Worm (Caenorhabditis elegans): Measurements from ENCODE around the gene F17A2.16.
A peak's percentile ranks its signal among the peaks of the same experiment; 100 is the strongest.

Gene F17A2.16

DNA sequence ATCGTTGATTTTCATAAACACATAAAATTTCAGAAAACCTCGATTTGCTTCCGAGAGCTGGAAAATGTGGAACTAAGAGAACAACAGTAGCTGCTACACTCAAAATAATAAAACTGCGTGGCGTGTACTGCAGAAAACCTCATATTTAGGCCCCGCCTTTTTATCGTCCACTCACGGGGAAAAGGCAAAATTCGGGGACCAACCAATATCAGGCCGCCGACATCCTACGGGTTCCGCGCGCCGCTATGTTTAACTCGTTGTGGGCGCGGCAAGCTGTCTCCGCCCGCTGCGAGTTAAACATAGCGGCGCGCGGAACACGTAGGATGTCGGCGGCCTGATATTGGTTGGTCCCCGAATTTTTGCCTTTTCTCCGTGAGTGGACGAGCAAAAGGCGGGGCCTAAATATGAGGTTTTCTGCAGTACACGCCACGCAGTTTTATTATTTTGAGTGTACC is at the start of gene F17A2.16:
Gene F17A2.16 (plus strand): TSS at position 405 of the 455 bp plus-strand sequence.
- peak; percentile 86 for TF ChIP-seq attf-6 (GFP tag; IDR thresholded peaks at IDR 0.05)

DNA sequence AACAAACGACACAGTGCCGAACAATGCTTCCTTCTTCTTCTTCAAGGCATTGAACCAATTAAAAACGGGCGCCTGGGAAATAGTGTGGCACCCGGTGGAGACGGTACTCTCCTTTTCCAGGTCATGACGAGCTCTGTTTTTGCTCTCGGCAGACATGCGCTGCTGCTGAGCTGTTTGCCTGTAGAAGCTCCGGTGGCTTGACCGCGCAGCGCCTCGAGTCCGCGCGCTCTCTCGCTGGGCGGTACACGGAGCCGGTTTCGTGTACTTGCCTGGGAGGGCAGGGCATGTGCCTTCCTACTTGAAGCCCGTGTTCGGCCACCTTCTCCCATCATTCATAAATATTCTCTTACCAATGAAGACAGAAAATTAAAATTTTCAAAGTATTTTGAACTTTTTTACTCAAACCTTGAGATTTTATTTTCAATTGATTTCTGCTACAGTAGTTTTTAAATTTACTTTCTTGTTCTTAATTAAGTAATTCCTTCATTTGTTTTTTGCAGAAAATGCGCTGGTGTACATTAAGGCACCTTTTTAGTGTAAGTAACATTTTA is 47.8 kb upstream of the F17A2.16 start, which contains the start of gene E01G6.1:
Gene E01G6.1 (plus strand): TSS at position 501 of the 551 bp plus-strand sequence.
- TF ChIP-seq pha-4 (tag; optimal IDR thresholded peaks at IDR 0.05) = no peak
- TF ChIP-seq B0261.1 (tag; optimal IDR thresholded peaks at IDR 0.05) = no peak
- peak; percentile 91 for TF ChIP-seq zfh-2 (GFP tag; conservative IDR thresholded peaks at IDR 0.05)
- TF ChIP-seq ceh-91 (GFP tag; IDR thresholded peaks at IDR 0.05) = no peak
- no peak for TF ChIP-seq hrde-1 (tag; optimal IDR thresholded peaks at IDR 0.05; ENCODE audit: borderline replicate concordance)
- no peak for TF ChIP-seq rec-8 (tag; optimal IDR thresholded peaks at IDR 0.05)
- no peak for TF ChIP-seq T26A5.8 (tag; optimal IDR thresholded peaks at IDR 0.05)
- no peak for TF ChIP-seq F23B12.7 (tag; optimal IDR thresholded peaks at IDR 0.05; ENCODE audit: insufficient read depth)
- TF ChIP-seq unc-130 (GFP tag; optimal IDR thresholded peaks at IDR 0.05) = no peak
- no peak for TF ChIP-seq lir-1 (GFP tag; conservative IDR thresholded peaks at IDR 0.05)
- TF ChIP-seq lin-35 (GFP tag; optimal IDR thresholded peaks at IDR 0.05) = no peak
- no peak for TF ChIP-seq sptf-2 (GFP tag; optimal IDR thresholded peaks at IDR 0.05)
- TF ChIP-seq snpc-4 (GFP tag; optimal IDR thresholded peaks at IDR 0.05) = no peak
- no peak for TF ChIP-seq snpc-4 (tag; optimal IDR thresholded peaks at IDR 0.05)
- no peak for TF ChIP-seq tbx-9 (tag; optimal IDR thresholded peaks at IDR 0.05; ENCODE audit: borderline replicate concordance)
- no peak for TF ChIP-seq bed-2 (GFP tag; IDR thresholded peaks at IDR 0.05)
- no peak for TF ChIP-seq ZK185.1 (tag; optimal IDR thresholded peaks at IDR 0.05; ENCODE audit: poor library complexity, severe bottlenecking)
- TF ChIP-seq egrh-3 (GFP tag; IDR thresholded peaks at IDR 0.05) = peak; percentile 62; the same call in 1 of the 2 replicates

DNA sequence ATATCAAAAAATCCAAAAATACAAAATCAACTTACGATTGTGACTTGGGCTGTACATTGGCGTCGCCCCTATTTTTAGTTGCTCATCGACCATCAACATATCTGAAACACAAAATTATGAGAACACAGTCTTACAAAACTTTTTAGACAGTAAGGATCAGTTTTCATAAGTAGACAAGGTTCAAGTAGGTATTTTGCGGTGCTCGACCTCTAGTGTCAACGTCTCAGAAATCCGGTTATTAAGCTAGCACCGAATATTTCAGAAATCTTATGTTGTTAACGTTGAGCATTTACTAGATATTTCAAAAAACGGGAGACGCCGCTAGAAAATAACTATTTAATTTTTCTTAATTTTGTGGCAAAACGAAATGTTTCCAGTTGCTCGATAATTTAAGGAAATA is 37.4 kb upstream of the F17A2.16 start, which contains the start of gene otpl-8:
Gene otpl-8 (minus strand): TSS at position 101 of the 400 bp plus-strand sequence.
- TF ChIP-seq tbx-9 (tag; optimal IDR thresholded peaks at IDR 0.05; ENCODE audit: borderline replicate concordance) (no peak), Y95B8A.8 (GFP tag; IDR thresholded peaks at IDR 0.05) (no peak), hsf-1 (GFP tag; IDR thresholded peaks at IDR 0.05) (no peak), ZK185.1 (tag; optimal IDR thresholded peaks at IDR 0.05; ENCODE audit: poor library complexity, severe bottlenecking) (no peak), egl-18 (GFP tag; IDR thresholded peaks at IDR 0.05) (no peak), bed-1 (GFP tag; IDR thresholded peaks at IDR 0.05) (no peak), lsy-27 (tag; optimal IDR thresholded peaks at IDR 0.05; ENCODE audit: borderline replicate concordance, insufficient read depth) (no peak), ceh-79 (tag; optimal IDR thresholded peaks at IDR 0.05) (no peak), dpl-1 (GFP tag; optimal IDR thresholded peaks at IDR 0.05) (no peak), rpc-1 (optimal IDR thresholded peaks at IDR 0.05) (no peak), rpc-1 (tag; optimal IDR thresholded peaks at IDR 0.05) (no peak), T26A5.8 (tag; optimal IDR thresholded peaks at IDR 0.05) (no peak)

DNA sequence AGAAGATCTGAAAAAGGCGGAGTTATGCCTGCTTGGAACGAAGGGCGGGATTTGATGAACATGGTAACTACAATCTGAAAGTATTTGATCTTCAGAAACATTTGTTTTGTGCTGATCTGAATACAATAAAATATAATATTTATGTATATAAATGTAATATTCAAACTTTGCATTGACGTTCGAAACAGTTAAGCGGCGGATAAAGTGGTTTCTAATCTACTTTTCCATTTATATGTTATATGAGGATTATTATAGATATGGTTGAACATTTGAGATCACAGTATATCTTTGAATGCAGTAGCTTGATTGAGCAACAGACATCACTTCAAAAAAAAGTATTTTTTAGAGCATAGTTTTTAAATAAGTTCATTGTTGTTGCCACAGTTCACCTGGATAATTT is 34.4 kb upstream of the F17A2.16 start, which contains the start of gene H19J13.2:
Gene H19J13.2 (minus strand): TSS at position 101 of the 400 bp plus-strand sequence.
- TF ChIP-seq C17E4.6 (GFP tag; IDR thresholded peaks at IDR 0.05) (no peak), tbx-9 (tag; optimal IDR thresholded peaks at IDR 0.05; ENCODE audit: borderline replicate concordance) (no peak), F57C9.4 (tag; optimal IDR thresholded peaks at IDR 0.05) (no peak), bed-1 (GFP tag; IDR thresholded peaks at IDR 0.05) (no peak)

DNA sequence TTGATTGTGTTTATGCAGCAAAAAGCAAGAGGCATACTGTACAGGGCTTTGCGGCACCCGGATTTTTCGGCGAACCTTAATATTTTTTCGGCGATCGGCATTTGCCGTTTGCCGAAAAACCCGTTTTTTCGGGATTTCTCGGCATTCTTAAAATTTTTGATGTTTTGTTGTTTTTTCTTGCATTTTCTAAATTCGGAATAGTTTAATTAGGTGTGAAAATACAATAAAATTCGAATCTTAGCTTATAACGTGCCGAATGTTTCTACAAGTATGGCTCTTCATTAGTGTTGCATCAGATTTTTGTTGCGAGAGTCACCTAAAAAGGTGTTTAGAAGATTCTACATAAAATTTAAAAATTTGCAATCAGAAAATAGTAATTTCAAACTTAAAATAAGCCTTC is 32.7 kb upstream of the F17A2.16 start, which contains the start of gene C04B4.6:
Gene C04B4.6 (minus strand): TSS at position 101 of the 400 bp plus-strand sequence.
- TF ChIP-seq him-1 (tag; optimal IDR thresholded peaks at IDR 0.05) = no peak
- TF ChIP-seq snpc-1.3 (tag; optimal IDR thresholded peaks at IDR 0.05; ENCODE audit: insufficient read depth) = no peak
- TF ChIP-seq attf-3 (GFP tag; conservative IDR thresholded peaks at IDR 0.05) = no peak
- no peak for TF ChIP-seq ceh-100 (GFP tag; IDR thresholded peaks at IDR 0.05)
- no peak for TF ChIP-seq Y53F4B.3 (GFP tag; IDR thresholded peaks at IDR 0.05)
- no peak for TF ChIP-seq Y79H2A.3 (GFP tag; conservative IDR thresholded peaks at IDR 0.05)

Data from whole organism, young adult.